Worm (Caenorhabditis elegans): ENCODE results near the gene svh-1.

ce11 chrIV:8208855-8209254, 2.4 kb downstream of the svh-1 start:
- no peak for TF ChIP-seq B0310.2 (tag; optimal IDR thresholded peaks at IDR 0.05)
- no peak for TF ChIP-seq ceh-36 (tag; optimal IDR thresholded peaks at IDR 0.05)
- no peak for TF ChIP-seq pes-1 (GFP tag; IDR thresholded peaks at IDR 0.05)
